Worm (Caenorhabditis elegans): ENCODE data around the gene cgef-1.

DNA sequence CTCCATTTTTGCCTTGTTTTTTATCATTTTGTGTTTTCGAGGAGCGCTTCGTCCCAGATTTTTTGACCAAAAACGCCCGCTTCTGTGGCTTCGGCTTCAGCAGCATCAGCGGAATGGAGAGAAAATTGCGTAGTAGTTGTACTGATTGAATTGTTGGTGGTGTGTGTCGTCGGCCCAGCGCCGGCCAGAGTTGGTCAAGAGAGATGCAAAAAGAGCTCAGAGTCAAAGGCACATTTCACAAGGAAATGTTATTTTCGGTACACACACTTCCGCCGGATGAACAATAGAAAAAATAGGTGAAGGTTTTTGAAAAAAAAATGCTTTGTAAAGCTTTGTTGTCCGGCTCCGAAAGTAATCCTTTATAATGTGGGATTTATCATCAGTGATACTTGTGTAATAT lies 44.2 kb upstream of the cgef-1 start:
- TF ChIP-seq fkh-10 (GFP tag; optimal IDR thresholded peaks at IDR 0.05) (peak; percentile 7), unc-86 (tag; optimal IDR thresholded peaks at IDR 0.05) (no peak)

All from whole organism, late embryonic.